Fruit fly (Drosophila melanogaster): Measurements from ENCODE around the gene Tmf.

Gene Tmf

DNA sequence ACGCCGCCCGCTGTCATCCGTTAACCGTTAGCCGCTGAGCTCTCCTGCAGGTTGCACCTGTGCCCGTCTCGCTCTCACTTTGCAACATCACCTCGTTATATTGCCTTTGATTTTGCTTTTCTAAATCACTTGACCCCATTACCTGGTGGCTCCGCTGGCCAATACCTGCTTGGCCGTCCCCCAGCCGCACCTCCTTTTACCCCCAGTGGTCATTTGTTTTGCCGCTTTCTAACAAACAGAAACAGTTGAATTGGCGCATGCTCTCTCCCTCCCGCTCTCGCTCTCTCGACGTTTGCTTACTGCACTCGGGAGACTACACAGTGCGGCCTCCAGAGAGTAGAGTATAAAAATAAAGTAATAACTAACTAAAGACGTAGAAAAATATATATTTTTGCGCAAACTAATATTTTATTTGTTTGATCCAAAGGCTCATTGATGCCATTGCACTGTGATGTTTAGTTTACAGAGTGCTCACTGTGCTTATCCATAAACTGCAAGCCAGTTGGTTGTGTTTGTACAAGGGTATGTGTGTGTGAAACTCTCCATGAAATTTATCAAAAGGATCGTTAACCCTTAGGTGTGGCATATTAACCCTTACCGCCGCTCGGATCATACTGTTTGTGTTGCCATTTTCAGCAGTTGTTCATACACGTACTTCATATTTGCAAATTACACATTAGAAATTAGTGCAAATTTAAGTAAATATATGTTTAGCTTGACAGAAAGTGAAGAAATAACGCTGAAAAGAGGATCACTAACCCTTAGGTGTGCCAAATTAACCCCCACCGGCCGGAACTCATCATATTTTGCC lies 39.5 kb upstream of the Tmf start (continued):
- TF ChIP-seq CG7963 (GFP tag; IDR thresholded peaks at IDR 0.05; ENCODE audit: partially characterized antibody), result no peak
- TF ChIP-seq CG10366 (GFP tag; IDR thresholded peaks at IDR 0.05), result peak; percentile 89
- peak; percentile 74; the same call in 2 of the 3 replicates for TF ChIP-seq jigr1 (GFP tag; IDR thresholded peaks at IDR 0.05)
- TF ChIP-seq usp (GFP tag; optimal IDR thresholded peaks at IDR 0.05), result no peak
- TF ChIP-seq CG17186 (GFP tag; optimal IDR thresholded peaks at IDR 0.05), result peak; percentile 16
- TF ChIP-seq Atf3 (GFP tag; optimal IDR thresholded peaks at IDR 0.05), result peak; percentile 66
- TF ChIP-seq Adf1 (GFP tag; IDR thresholded peaks at IDR 0.05), result peak; percentile 46; the same call in 1 of the 2 replicates
- TF ChIP-seq Deaf1 (tag; optimal IDR thresholded peaks at IDR 0.05), result no peak
- peak; percentile 86 for TF ChIP-seq sens-2 (GFP tag; IDR thresholded peaks at IDR 0.05)
- peak in 1 of 3 experiments; percentile 73 for TF ChIP-seq lola (GFP tag; optimal IDR thresholded peaks at IDR 0.05)
- TF ChIP-seq unc-4 (GFP tag; IDR thresholded peaks at IDR 0.05; ENCODE audit: partially characterized antibody), result no peak
- TF ChIP-seq CG10565 (GFP tag; optimal IDR thresholded peaks at IDR 0.05), result no peak
- TF ChIP-seq nmo (GFP tag; optimal IDR thresholded peaks at IDR 0.05), result peak; percentile 82
- peak; percentile 82 for TF ChIP-seq Dip3 (GFP tag; optimal IDR thresholded peaks at IDR 0.05)
- no peak for TF ChIP-seq kah (GFP tag; optimal IDR thresholded peaks at IDR 0.05)
- no peak for TF ChIP-seq CG10431 (GFP tag; optimal IDR thresholded peaks at IDR 0.05)
- peak; percentile 3 for TF ChIP-seq CG7271 (tag; optimal IDR thresholded peaks at IDR 0.05)
- no peak for TF ChIP-seq HmgD (GFP tag; optimal IDR thresholded peaks at IDR 0.05)
- peak; percentile 30 for TF ChIP-seq CG4282 (GFP tag; optimal IDR thresholded peaks at IDR 0.05)
- TF ChIP-seq CG10462 (GFP tag; optimal IDR thresholded peaks at IDR 0.05), result peak; percentile 52
- peak; percentile 53 for TF ChIP-seq CG1832 (GFP tag; optimal IDR thresholded peaks at IDR 0.05)
- TF ChIP-seq CG10209 (GFP tag; optimal IDR thresholded peaks at IDR 0.05), result peak; percentile 79
- no peak for TF ChIP-seq Sin3A (optimal IDR thresholded peaks at IDR 0.05)
- peak; percentile 47 for TF ChIP-seq wek (GFP tag; optimal IDR thresholded peaks at IDR 0.05)
- TF ChIP-seq dm (GFP tag; optimal IDR thresholded peaks at IDR 0.05), result peak; percentile 13
- peak; percentile 83 for TF ChIP-seq CG1024 (GFP tag; IDR thresholded peaks at IDR 0.05)
- TF ChIP-seq CG6854 (GFP tag; optimal IDR thresholded peaks at IDR 0.05), result peak; percentile 53
- peak; percentile 61; the same call in 1 of the 2 replicates for TF ChIP-seq bowl (GFP tag; IDR thresholded peaks at IDR 0.05)
- TF ChIP-seq ind (GFP tag; optimal IDR thresholded peaks at IDR 0.05), result peak; percentile 79
- no peak for TF ChIP-seq gsb-n (tag; optimal IDR thresholded peaks at IDR 0.05)
- TF ChIP-seq br (optimal IDR thresholded peaks at IDR 0.05), result no peak
- TF ChIP-seq CG30403 (GFP tag; optimal IDR thresholded peaks at IDR 0.05), result peak; percentile 78
- no peak for TF ChIP-seq sima (GFP tag; optimal IDR thresholded peaks at IDR 0.05)
- peak; percentile 66 for TF ChIP-seq pho (GFP tag; optimal IDR thresholded peaks at IDR 0.05)
- peak; percentile 57 to 81 for TF ChIP-seq chif (GFP tag; optimal IDR thresholded peaks at IDR 0.05)
- no peak for TF ChIP-seq CG7839 (tag; optimal IDR thresholded peaks at IDR 0.05)
- peak; percentile 56 for TF ChIP-seq pum (GFP tag; optimal IDR thresholded peaks at IDR 0.05)
- peak; percentile 86 for TF ChIP-seq CG3726 (GFP tag; IDR thresholded peaks at IDR 0.05)
- TF ChIP-seq aop (GFP tag; IDR thresholded peaks at IDR 0.05), result peak; percentile 61; the same call in 1 of the 2 replicates
- peak; percentile 46 for TF ChIP-seq tup (GFP tag; optimal IDR thresholded peaks at IDR 0.05)
- no peak for TF ChIP-seq CG3407 (GFP tag; optimal IDR thresholded peaks at IDR 0.05)
- no peak for TF ChIP-seq vnd (GFP tag; IDR thresholded peaks at IDR 0.05; ENCODE audit: partially characterized antibody)
- peak; percentile 13 for TF ChIP-seq BtbVII (GFP tag; optimal IDR thresholded peaks at IDR 0.05)
- no peak for TF ChIP-seq zen2 (GFP tag; IDR thresholded peaks at IDR 0.05; ENCODE audit: partially characterized antibody)
- peak; percentile 1 for TF ChIP-seq CG7928 (GFP tag; optimal IDR thresholded peaks at IDR 0.05)
- peak; percentile 64 for TF ChIP-seq Mes4 (GFP tag; optimal IDR thresholded peaks at IDR 0.05)
- TF ChIP-seq emc (GFP tag; optimal IDR thresholded peaks at IDR 0.05), result no peak
- no peak for TF ChIP-seq slou (GFP tag; optimal IDR thresholded peaks at IDR 0.05)
- no peak for TF ChIP-seq chinmo (GFP tag; IDR thresholded peaks at IDR 0.05; ENCODE audit: partially characterized antibody)
- TF ChIP-seq ase (GFP tag; IDR thresholded peaks at IDR 0.05), result peak; percentile 82

Measured in whole organism, embryonic.